Worm (Caenorhabditis elegans) whole organism, midembryonic: ENCODE results near the gene rsp-4.

Experiments
- T22C8.4 ChIP-seq: fragments of 200-800 bp; sonication (Bioruptor generic); IDR thresholded peaks from 2 replicates; pipeline ENCODE4 v1.3.6; 2022; ENCODE audit warnings: missing genetic modification characterization, missing compliant biosample characterization
- flt-1 ChIP-seq: fragments of 200-800 bp; sonication (Bioruptor generic); IDR thresholded peaks from 2 replicates; pipeline ENCODE4 v1.3.6; 2022; ENCODE audit warnings: missing genetic modification characterization, missing compliant biosample characterization
- tab-1 ChIP-seq: fragments of 200-800 bp; sonication (Bioruptor generic); IDR thresholded peaks from 2 replicates; pipeline ENCODE4 v1.3.6; 2022; ENCODE audit warnings: missing genetic modification characterization, missing compliant biosample characterization
- ztf-23 ChIP-seq: fragments of 200-800 bp; sonication (Bioruptor generic); IDR thresholded peaks from 2 replicates; pipeline ENCODE4 v1.3.6; 2022; ENCODE audit warnings: missing genetic modification reagents, missing genetic modification characterization, missing compliant biosample characterization
- ztf-29 ChIP-seq: fragments of 200-800 bp; sonication (Bioruptor generic); IDR thresholded peaks from 2 replicates; pipeline ENCODE4 v1.3.6; 2022; ENCODE audit warnings: missing genetic modification reagents, missing genetic modification characterization, missing compliant biosample characterization

DNA sequence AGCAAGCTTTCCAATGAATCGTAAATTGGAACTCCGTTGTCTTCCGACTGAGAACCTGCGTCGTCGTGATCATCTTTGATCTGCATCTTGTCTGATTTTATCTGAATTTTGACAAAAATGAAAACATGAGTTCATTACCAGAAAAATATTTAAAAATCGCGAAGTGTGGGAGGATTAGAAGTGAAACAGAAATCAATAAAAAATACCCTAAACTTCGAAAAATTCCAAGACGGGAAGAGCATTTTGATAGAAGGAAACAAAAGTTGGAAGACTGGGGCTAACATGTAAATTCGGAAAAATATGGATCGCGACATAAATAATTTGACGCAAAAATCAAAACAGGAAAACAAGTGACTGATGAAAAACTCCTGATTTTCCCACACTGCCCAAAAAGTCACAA is 37.0 kb upstream of the rsp-4 start, which contains the start of gene F07F6.8:
- TF ChIP-seq T22C8.4 (GFP tag; lab: Robert Waterston, UW) (no peak), flt-1 (GFP tag; lab: Robert Waterston, UW) (no peak), tab-1 (GFP tag; lab: Robert Waterston, UW) (no peak), ztf-23 (GFP tag; lab: Robert Waterston, UW) (no peak), ztf-29 (no peak)
